Fruit fly (Drosophila melanogaster) whole organism, embryonic: ENCODE measurements around the gene CG42514.
A peak's percentile ranks its signal among the peaks of the same experiment; 100 is the strongest.

ENCODE experiments used
- Bteb2 ChIP-seq: fragments of 200-800 bp; sonication (Bioruptor generic); optimal IDR thresholded peaks from 2 replicates; lab custom pipeline; 2016; ENCODE audit warnings: missing biosample characterization, missing genetic modification characterization
- CG12942 ChIP-seq: fragments of 200-800 bp; sonication (Bioruptor generic); optimal IDR thresholded peaks from 3 replicates; lab custom pipeline; 2016; ENCODE audit warnings: missing biosample characterization, missing genetic modification characterization
- CG15073 ChIP-seq: fragments of 200-800 bp; sonication (Bioruptor generic); optimal IDR thresholded peaks from 2 replicates; lab custom pipeline; 2016; ENCODE audit warnings: missing biosample characterization, missing genetic modification characterization
- CG1602 ChIP-seq: fragments of 200-800 bp; sonication (Bioruptor generic); optimal IDR thresholded peaks from 3 replicates; lab custom pipeline; 2016; ENCODE audit warnings: missing biosample characterization, missing genetic modification characterization
- CG16815 ChIP-seq: fragments of 200-800 bp; sonication (Bioruptor generic); optimal IDR thresholded peaks from 3 replicates; lab custom pipeline; 2017; ENCODE audit warnings: missing biosample characterization, mild to moderate bottlenecking, missing genetic modification characterization
- CG16863 ChIP-seq: fragments of 200-800 bp; sonication (Bioruptor generic); optimal IDR thresholded peaks from 3 replicates; lab custom pipeline; 2016; ENCODE audit warnings: missing biosample characterization, missing genetic modification characterization
- CG17802 ChIP-seq: fragments of 200-800 bp; sonication (Bioruptor generic); optimal IDR thresholded peaks from 2 replicates; lab custom pipeline; 2018; ENCODE audit warnings: missing biosample characterization, mild to moderate bottlenecking, missing genetic modification characterization, moderate library complexity
- CG17912 ChIP-seq: fragments of 200-800 bp; sonication (Bioruptor generic); optimal IDR thresholded peaks from 2 replicates; lab custom pipeline; 2018; ENCODE audit warnings: missing biosample characterization, mild to moderate bottlenecking, missing genetic modification characterization
- CG33213 ChIP-seq: fragments of 200-800 bp; sonication (Bioruptor generic); optimal IDR thresholded peaks from 3 replicates; lab custom pipeline; 2016; ENCODE audit warnings: missing biosample characterization, missing genetic modification characterization
- CG4617 ChIP-seq: fragments of 200-800 bp; sonication (Bioruptor generic); optimal IDR thresholded peaks from 3 replicates; lab custom pipeline; 2016; ENCODE audit warnings: missing biosample characterization, missing genetic modification characterization, borderline replicate concordance
- CG4730 ChIP-seq: fragments of 200-800 bp; sonication (Bioruptor generic); IDR thresholded peaks from 2 replicates; pipeline ENCODE4 v1.3.6; 2022; ENCODE audit warnings: missing biosample characterization, missing genetic modification characterization
- CG5245 ChIP-seq: fragments of 200-800 bp; sonication (Bioruptor generic); optimal IDR thresholded peaks from 3 replicates; lab custom pipeline; 2016; ENCODE audit warnings: missing biosample characterization, missing genetic modification characterization
- CG6765 ChIP-seq: fragments of 200-800 bp; sonication (Bioruptor generic); optimal IDR thresholded peaks from 3 replicates; lab custom pipeline; 2017; ENCODE audit warnings: missing biosample characterization, mild to moderate bottlenecking, missing genetic modification characterization
- CG8290 ChIP-seq, 3 experiments: fragments of 200-800 bp; sonication (Bioruptor generic); optimal IDR thresholded peaks; 2 replicates each; lab custom pipeline; 2016 to 2019; ENCODE audit warnings: missing biosample characterization in 3 of 3, missing genetic modification characterization in 3 of 3, mild to moderate bottlenecking in 2 of 3, moderate library complexity in 1 of 3
- CoRest ChIP-seq: fragments of 200-800 bp; sonication (Bioruptor generic); optimal IDR thresholded peaks from 3 replicates; lab custom pipeline; 2018; ENCODE audit warnings: missing biosample characterization, mild to moderate bottlenecking, missing genetic modification characterization, moderate library complexity
- E2f1 ChIP-seq: fragments of 200-800 bp; sonication (Bioruptor generic); IDR thresholded peaks from 2 replicates; pipeline ENCODE4 v1.3.6; 2022; ENCODE audit warnings: missing biosample characterization, missing genetic modification characterization
- ERR ChIP-seq: fragments of 200-800 bp; sonication (Bioruptor generic); optimal IDR thresholded peaks from 2 replicates; lab custom pipeline; 2016; ENCODE audit warnings: missing biosample characterization, missing genetic modification characterization
- Hey ChIP-seq: fragments of 200-800 bp; sonication (Bioruptor generic); optimal IDR thresholded peaks from 3 replicates; lab custom pipeline; 2018; ENCODE audit warnings: missing biosample characterization, mild to moderate bottlenecking, missing genetic modification characterization
- MTF-1 ChIP-seq: fragments of 200-800 bp; sonication (Bioruptor generic); optimal IDR thresholded peaks from 2 replicates; lab custom pipeline; 2018; ENCODE audit warnings: missing biosample characterization, mild to moderate bottlenecking, missing genetic modification characterization, borderline replicate concordance
- Nf-YA ChIP-seq: fragments of 200-800 bp; sonication (Bioruptor generic); IDR thresholded peaks from 2 replicates; pipeline ENCODE4 v1.3.6; 2022; ENCODE audit warnings: missing biosample characterization, missing genetic modification characterization
- Nf-YC ChIP-seq: fragments of 200-800 bp; optimal IDR thresholded peaks from 3 replicates; lab custom pipeline; 2019; ENCODE audit warnings: missing biosample characterization, mild to moderate bottlenecking, missing genetic modification characterization, moderate library complexity
- Rfx ChIP-seq: fragments of 200-800 bp; sonication (Bioruptor generic); IDR thresholded peaks from 2 replicates; pipeline ENCODE4 v1.3.6; 2022; ENCODE audit warnings: missing biosample characterization, missing genetic modification characterization
- Sry-β ChIP-seq: fragments of 200-800 bp; sonication (Bioruptor generic); optimal IDR thresholded peaks from 2 replicates; lab custom pipeline; 2018; ENCODE audit warnings: missing biosample characterization, mild to moderate bottlenecking, missing genetic modification characterization, moderate library complexity
- Vsx1 ChIP-seq: fragments of 200-800 bp; sonication (Bioruptor generic); optimal IDR thresholded peaks from 2 replicates; lab custom pipeline; 2017; ENCODE audit warnings: missing biosample characterization, mild to moderate bottlenecking, missing genetic modification characterization, missing genetic modification reagents
- bbx ChIP-seq: fragments of 200-800 bp; sonication (Bioruptor generic); IDR thresholded peaks from 2 replicates; pipeline ENCODE4 v1.3.6; 2022; ENCODE audit warnings: missing biosample characterization, missing genetic modification characterization; ENCODE audit not compliant: partially characterized antibody
- cato ChIP-seq: fragments of 200-800 bp; sonication (Bioruptor generic); optimal IDR thresholded peaks from 2 replicates; lab custom pipeline; 2016; ENCODE audit warnings: missing biosample characterization, missing genetic modification characterization, borderline replicate concordance
- ci ChIP-seq: fragments of 200-800 bp; sonication (Bioruptor generic); IDR thresholded peaks from 3 replicates; pipeline ENCODE4 v1.3.6; 2022; ENCODE audit warnings: missing biosample characterization, missing genetic modification characterization
- dati ChIP-seq: fragments of 200-800 bp; sonication (Bioruptor generic); IDR thresholded peaks from 2 replicates; pipeline ENCODE4 v1.3.6; 2022; ENCODE audit warnings: missing biosample characterization, missing genetic modification characterization
- en ChIP-seq: fragments of 200-800 bp; sonication (Bioruptor generic); optimal IDR thresholded peaks from 2 replicates; lab custom pipeline; 2016; ENCODE audit warnings: missing biosample characterization, missing genetic modification characterization
- gce ChIP-seq: fragments of 200-800 bp; sonication (Bioruptor generic); IDR thresholded peaks from 3 replicates; pipeline ENCODE4 v1.3.6; 2022; ENCODE audit warnings: missing biosample characterization, missing genetic modification characterization
- gsb ChIP-seq: fragments of 200-800 bp; sonication (Bioruptor generic); IDR thresholded peaks from 2 replicates; pipeline ENCODE4 v1.3.6; 2022; ENCODE audit warnings: missing biosample characterization, missing genetic modification characterization
- kah ChIP-seq: fragments of 200-800 bp; sonication (Bioruptor generic); optimal IDR thresholded peaks from 2 replicates; lab custom pipeline; 2018; ENCODE audit warnings: missing biosample characterization, mild to moderate bottlenecking, missing genetic modification characterization
- kay ChIP-seq: fragments of 200-800 bp; sonication (Bioruptor generic); optimal IDR thresholded peaks from 2 replicates; lab custom pipeline; 2016; ENCODE audit warnings: missing biosample characterization, missing genetic modification characterization
- knrl ChIP-seq: fragments of 200-800 bp; sonication (Bioruptor generic); IDR thresholded peaks from 3 replicates; pipeline ENCODE4 v1.3.6; 2022; ENCODE audit warnings: missing biosample characterization, missing genetic modification characterization; ENCODE audit not compliant: partially characterized antibody
- lola ChIP-seq, 3 experiments: fragments of >200 bp in 2 of 3; fragments of 200-800 bp in 1 of 3; sonication (Bioruptor generic) in 1 of 3; optimal IDR thresholded peaks; 2 replicates each; lab custom pipeline; 2017 to 2019; ENCODE audit warnings: missing biosample characterization in 3 of 3, missing genetic modification characterization in 3 of 3, mild to moderate bottlenecking in 1 of 3, moderate library complexity in 1 of 3
- nom ChIP-seq: fragments of 200-800 bp; sonication (Bioruptor generic); optimal IDR thresholded peaks from 2 replicates; lab custom pipeline; 2017; ENCODE audit warnings: missing biosample characterization, missing genetic modification characterization, mild to moderate bottlenecking, moderate library complexity, missing genetic modification reagents
- p53 ChIP-seq: fragments of 200-800 bp; sonication (Bioruptor generic); optimal IDR thresholded peaks from 2 replicates; lab custom pipeline; 2016; ENCODE audit warnings: missing biosample characterization, missing genetic modification characterization
- pfk ChIP-seq: fragments of 200-800 bp; sonication (Bioruptor generic); optimal IDR thresholded peaks from 2 replicates; lab custom pipeline; 2018; ENCODE audit warnings: missing biosample characterization, mild to moderate bottlenecking, missing genetic modification characterization, moderate library complexity
- prd ChIP-seq, 3 experiments: fragments of >200 bp in 2 of 3; fragments of 200-800 bp in 1 of 3; sonication (Bioruptor generic) in 1 of 3; optimal IDR thresholded peaks in 2 of 3; IDR thresholded peaks in 1 of 3; 2 replicates in 2 of 3; 3 replicates in 1 of 3; pipeline versions ENCODE4 v1.3.6 to Lab custom; 2017 to 2022; ENCODE audit warnings: missing biosample characterization in 1 of 3, missing genetic modification characterization in 1 of 3
- pros ChIP-seq: fragments of 200-800 bp; sonication (Bioruptor generic); optimal IDR thresholded peaks from 3 replicates; lab custom pipeline; 2019; ENCODE audit warnings: missing biosample characterization, mild to moderate bottlenecking, missing genetic modification characterization, moderate library complexity
- repo ChIP-seq: fragments of 200-800 bp; sonication (Bioruptor generic); optimal IDR thresholded peaks from 2 replicates; lab custom pipeline; 2016; ENCODE audit warnings: missing biosample characterization, missing genetic modification characterization
- row ChIP-seq: fragments of 200-800 bp; sonication (Bioruptor generic); IDR thresholded peaks from 3 replicates; pipeline ENCODE4 v1.3.6; 2022; ENCODE audit warnings: missing biosample characterization, missing genetic modification characterization
- seq ChIP-seq: fragments of 200-800 bp; sonication (Bioruptor generic); IDR thresholded peaks from 2 replicates; pipeline ENCODE4 v1.3.6; 2022; ENCODE audit warnings: missing biosample characterization, missing genetic modification characterization
- toy ChIP-seq: fragments of 200-800 bp; sonication (Bioruptor generic); IDR thresholded peaks from 2 replicates; pipeline ENCODE4 v1.3.6; 2022; ENCODE audit warnings: missing biosample characterization, missing genetic modification characterization
- vfl ChIP-seq: fragments of 200-800 bp; sonication (Bioruptor generic); optimal IDR thresholded peaks from 2 replicates; lab custom pipeline; 2016; ENCODE audit warnings: missing biosample characterization, missing genetic modification characterization
- yki ChIP-seq: fragments of >200 bp; optimal IDR thresholded peaks from 3 replicates; lab custom pipeline; 2018

Gene CG42514

dm6 chr3L:16483524-16484370, 12.3 kb downstream of the CG42514 start, which contains the start of gene aos (continued):
- TF ChIP-seq dati (GFP tag; lab: Robert Waterston, UW) (no peak), Rfx (GFP tag; lab: Robert Waterston, UW) (peak; percentile 80), CG12942 (GFP tag; lab: Kevin White, UChicago) (peak; percentile 83), repo (GFP tag; lab: Kevin White, UChicago) (no peak), row (GFP tag; lab: Robert Waterston, UW) (peak; percentile 92), Vsx1 (GFP tag; lab: Kevin White, UChicago) (peak; percentile 88), Nf-YC (tag; lab: Kevin White, UChicago) (peak; percentile 87), MTF-1 (peak; percentile 41), CG8290 (GFP tag; optimal IDR thresholded peaks at IDR 0.05; lab: Kevin White, UChicago) (no peak), CG8290 (tag; optimal IDR thresholded peaks at IDR 0.05; lab: Kevin White, UChicago) (peak in 1 of 2 experiments; percentile 47), en (GFP tag; lab: Kevin White, UChicago) (peak; percentile 35), yki (peak; percentile 58), Hey (tag; lab: Kevin White, UChicago) (no peak), CG6765 (GFP tag; lab: Kevin White, UChicago) (peak; percentile 84), nom (GFP tag; lab: Kevin White, UChicago) (peak; percentile 75), gce (no peak), knrl (GFP tag; lab: Robert Waterston, UW) (no peak), CG16815 (GFP tag; lab: Kevin White, UChicago) (peak; percentile 90), prd (optimal IDR thresholded peaks at IDR 0.05; lab: Kevin White, UChicago) (no peak), prd (GFP tag; IDR thresholded peaks at IDR 0.05; lab: Robert Waterston, UW) (peak; percentile 93), vfl (GFP tag; lab: Kevin White, UChicago) (peak; percentile 7), CG17912 (GFP tag; lab: Kevin White, UChicago) (no peak), cato (GFP tag; lab: Kevin White, UChicago) (peak; percentile 85), CG17802 (tag; lab: Kevin White, UChicago) (peak; percentile 30), CG4617 (GFP tag; lab: Kevin White, UChicago) (peak; percentile 43), p53 (GFP tag; lab: Kevin White, UChicago) (peak; percentile 28), Bteb2 (GFP tag; lab: Kevin White, UChicago) (no peak), toy (no peak; the same call in 1 of the 2 replicates), E2f1 (GFP tag; lab: Robert Waterston, UW) (peak; percentile 86), CoRest (tag; lab: Kevin White, UChicago) (peak; percentile 97), kah (peak; percentile 79), seq (GFP tag; lab: Robert Waterston, UW) (peak; percentile 76), ERR (no peak), ci (GFP tag; lab: Robert Waterston, UW) (no peak), CG4730 (peak; percentile 71), CG1602 (peak; percentile 91), CG15073 (GFP tag; lab: Kevin White, UChicago) (peak; percentile 8), Sry-β (GFP tag; lab: Kevin White, UChicago) (peak; percentile 56), CG5245 (peak; percentile 75), pfk (GFP tag; lab: Kevin White, UChicago) (no peak), pros (GFP tag; lab: Kevin White, UChicago) (no peak), gsb (GFP tag; lab: Robert Waterston, UW) (peak; percentile 63; the same call in 1 of the 2 replicates), kay (GFP tag; lab: Kevin White, UChicago) (peak; percentile 55), bbx (GFP tag; lab: Robert Waterston, UW) (peak; percentile 36), CG33213 (GFP tag; lab: Kevin White, UChicago) (peak; percentile 4), lola (GFP tag; optimal IDR thresholded peaks at IDR 0.05; lab: Kevin White, UChicago) (peak in 1 of 3 experiments; percentile 98), Nf-YA (peak; percentile 70), CG16863 (GFP tag; lab: Kevin White, UChicago) (peak; percentile 1)
- TF ChIP-seq, all 482 proteins: peak for 356
